Worm (Caenorhabditis elegans): ENCODE data around the gene nhr-288.

nhr-288 gene

ce11 chrV:18346080-18346479 is 36.4 kb downstream of the nhr-288 start (continued):
- no peak for TF ChIP-seq fkh-4 (tag; optimal IDR thresholded peaks at IDR 0.05; ENCODE audit: borderline replicate concordance)

ce11 chrV:18344194-18344593 is 38.3 kb downstream of the nhr-288 start:
- TF ChIP-seq snpc-4 (tag; optimal IDR thresholded peaks at IDR 0.05) (no peak), dpl-1 (GFP tag; optimal IDR thresholded peaks at IDR 0.05) (no peak), Y116A8C.19 (tag; optimal IDR thresholded peaks at IDR 0.05; ENCODE audit: borderline replicate concordance) (no peak), egl-13 (tag; optimal IDR thresholded peaks at IDR 0.05) (no peak), lin-15B (tag; optimal IDR thresholded peaks at IDR 0.05) (no peak), nhr-12 (tag; optimal IDR thresholded peaks at IDR 0.05) (no peak), unc-98 (GFP tag; IDR thresholded peaks at IDR 0.05) (no peak), vab-15 (tag; optimal IDR thresholded peaks at IDR 0.05) (no peak), sup-37 (GFP tag; optimal IDR thresholded peaks at IDR 0.05) (no peak), ama-1 (optimal IDR thresholded peaks at IDR 0.05) (no peak), lin-35 (GFP tag; optimal IDR thresholded peaks at IDR 0.05) (no peak), hpl-2 (GFP tag; optimal IDR thresholded peaks at IDR 0.05) (no peak)

ce11 chrV:18339807-18340206 is 42.7 kb downstream of the nhr-288 start, which contains the start of gene C08E8.10:
Gene C08E8.10 (minus strand): TSS chrV:18339907.
- TF ChIP-seq skn-1 (tag; optimal IDR thresholded peaks at IDR 0.05) (no peak), snpc-4 (tag; optimal IDR thresholded peaks at IDR 0.05) (no peak), nhr-47 (tag; optimal IDR thresholded peaks at IDR 0.05) (no peak), nhr-71 (tag; optimal IDR thresholded peaks at IDR 0.05) (no peak), aly-2 (tag; optimal IDR thresholded peaks at IDR 0.05) (no peak), tlp-1 (tag; optimal IDR thresholded peaks at IDR 0.05) (no peak)

ce11 chrV:18337643-18338042 is 44.8 kb downstream of the nhr-288 start:
- TF ChIP-seq unc-86 (tag; optimal IDR thresholded peaks at IDR 0.05): no peak
- TF ChIP-seq nhr-11 (tag; optimal IDR thresholded peaks at IDR 0.05): no peak
- no peak for TF ChIP-seq egl-13 (tag; optimal IDR thresholded peaks at IDR 0.05)
- TF ChIP-seq dsc-1 (tag; optimal IDR thresholded peaks at IDR 0.05): no peak
- no peak for TF ChIP-seq ces-1 (GFP tag; optimal IDR thresholded peaks at IDR 0.05)
- TF ChIP-seq unc-62 (GFP tag; optimal IDR thresholded peaks at IDR 0.05): no peak
- TF ChIP-seq lin-35 (GFP tag; optimal IDR thresholded peaks at IDR 0.05): no peak
- no peak for TF ChIP-seq mef-2 (tag; optimal IDR thresholded peaks at IDR 0.05)
- no peak for TF ChIP-seq irx-1 (tag; optimal IDR thresholded peaks at IDR 0.05)

- TF ChIP-seq sox-4 (tag; optimal IDR thresholded peaks at IDR 0.05): no peak
- TF ChIP-seq lin-35 (GFP tag; optimal IDR thresholded peaks at IDR 0.05): no peak
- TF ChIP-seq efl-1 (optimal IDR thresholded peaks at IDR 0.05): no peak
- TF ChIP-seq efl-1 (GFP tag; optimal IDR thresholded peaks at IDR 0.05 in 1 of 2): peak in 1 of 2 experiments; percentile 38
- TF ChIP-seq nhr-84 (tag; optimal IDR thresholded peaks at IDR 0.05): no peak
- TF ChIP-seq tbx-2 (tag; optimal IDR thresholded peaks at IDR 0.05): no peak
- TF ChIP-seq unc-130 (tag; optimal IDR thresholded peaks at IDR 0.05): no peak
These were observed 51.4 kb downstream of the nhr-288 start, which contains the start of gene B0462.4 for ce11 chrV:18331086-18331485. Gene B0462.4 (minus strand): TSS chrV:18331186.
